Fruit fly (Drosophila melanogaster): ENCODE data around the gene Dpck.

Dpck gene

DNA sequence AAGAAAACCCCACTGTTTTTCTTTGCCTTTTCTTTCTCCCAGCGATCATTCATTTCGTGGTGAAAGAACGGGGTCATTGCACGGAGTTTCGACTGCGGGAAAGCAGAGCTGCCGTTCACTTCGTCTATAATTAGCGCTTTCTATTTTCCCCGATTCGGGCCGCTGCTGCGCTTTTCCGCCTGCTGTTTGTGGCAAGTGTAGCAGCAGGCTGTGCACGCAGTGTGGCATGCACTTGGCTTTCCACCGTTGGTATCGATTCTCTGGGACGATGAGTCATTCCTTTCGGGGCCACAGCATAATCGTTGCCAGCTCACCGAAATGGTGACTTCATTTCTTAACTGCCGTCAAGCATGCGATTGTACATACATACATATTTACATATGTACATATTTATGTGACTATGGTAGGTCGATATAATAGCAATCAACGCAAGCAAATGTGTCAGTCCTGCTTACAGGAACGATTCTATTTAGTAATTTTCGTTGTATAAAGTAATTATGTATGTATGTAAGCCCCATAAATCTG lies 6.9 kb downstream of the Dpck start (continued):
- no peak for TF ChIP-seq Vsx1 (GFP tag; optimal IDR thresholded peaks at IDR 0.05)
- no peak for TF ChIP-seq sisA (GFP tag; IDR thresholded peaks at IDR 0.05)
- TF ChIP-seq Chrac-16 (GFP tag; optimal IDR thresholded peaks at IDR 0.05) = no peak
- no peak for TF ChIP-seq CG9215 (GFP tag; IDR thresholded peaks at IDR 0.05)
- TF ChIP-seq CG9727 (GFP tag; optimal IDR thresholded peaks at IDR 0.05) = peak; percentile 11
- TF ChIP-seq tna (GFP tag; IDR thresholded peaks at IDR 0.05; ENCODE audit: partially characterized antibody) = no peak
- TF ChIP-seq CG34224 (GFP tag; IDR thresholded peaks at IDR 0.05; ENCODE audit: partially characterized antibody) = 0 out of 3 replicates have a peak, but pooled peaks have one; percentile 4

- peak; percentile 21 for TF ChIP-seq CG6765 (GFP tag; optimal IDR thresholded peaks at IDR 0.05)
- TF ChIP-seq ac (GFP tag; optimal IDR thresholded peaks at IDR 0.05) = peak; percentile 79
- peak; percentile 65 for TF ChIP-seq CG31224 (GFP tag; IDR thresholded peaks at IDR 0.05)
- TF ChIP-seq CG12769 (tag; optimal IDR thresholded peaks at IDR 0.05) = peak; percentile 23
- peak; percentile 42; the same call in 1 of the 2 replicates for TF ChIP-seq CG4360 (GFP tag; IDR thresholded peaks at IDR 0.05)
- no peak for TF ChIP-seq Gug (GFP tag; IDR thresholded peaks at IDR 0.05)
- TF ChIP-seq CG6813 (GFP tag; optimal IDR thresholded peaks at IDR 0.05) = no peak
- no peak for TF ChIP-seq bowl (GFP tag; IDR thresholded peaks at IDR 0.05)
- peak; percentile 34 for TF ChIP-seq sd (tag; optimal IDR thresholded peaks at IDR 0.05)
- no peak for TF ChIP-seq CG5180 (GFP tag; optimal IDR thresholded peaks at IDR 0.05)
- no peak for TF ChIP-seq CG4328 (GFP tag; optimal IDR thresholded peaks at IDR 0.05)
- TF ChIP-seq CG10431 (GFP tag; optimal IDR thresholded peaks at IDR 0.05) = peak; percentile 34
- peak; percentile 61 for TF ChIP-seq HLHmδ (GFP tag; optimal IDR thresholded peaks at IDR 0.05)
- peak; percentile 93 for TF ChIP-seq sr (GFP tag; IDR thresholded peaks at IDR 0.05)
- TF ChIP-seq CG34422 (GFP tag; IDR thresholded peaks at IDR 0.05) = peak; percentile 70; the same call in 1 of the 3 replicates
- TF ChIP-seq Med (GFP tag) = peak; percentile 41
- peak; percentile 10 for TF ChIP-seq CG1529 (GFP tag; optimal IDR thresholded peaks at IDR 0.05)
- TF ChIP-seq caup (GFP tag; optimal IDR thresholded peaks at IDR 0.05; ENCODE audit: severe bottlenecking) = peak; percentile 3
- TF ChIP-seq CG12236 (GFP tag; optimal IDR thresholded peaks at IDR 0.05) = no peak
- TF ChIP-seq tap (tag; optimal IDR thresholded peaks at IDR 0.05) = peak; percentile 15
- 0 out of 2 replicates have a peak, but pooled peaks have one; percentile 11 for TF ChIP-seq amos (GFP tag; IDR thresholded peaks at IDR 0.05; ENCODE audit: partially characterized antibody)
- TF ChIP-seq CG2199 (GFP tag; IDR thresholded peaks at IDR 0.05) = peak; percentile 77; the same call in 2 of the 3 replicates
- peak; percentile 36; the same call in 1 of the 2 replicates for TF ChIP-seq bbx (GFP tag; IDR thresholded peaks at IDR 0.05; ENCODE audit: partially characterized antibody)
- peak; percentile 53 for TF ChIP-seq da (GFP tag; optimal IDR thresholded peaks at IDR 0.05)
- TF ChIP-seq MTF-1 (GFP tag; optimal IDR thresholded peaks at IDR 0.05; ENCODE audit: borderline replicate concordance) = no peak
- peak; percentile 40; the same call in 1 of the 3 replicates for TF ChIP-seq CG34224 (GFP tag; IDR thresholded peaks at IDR 0.05; ENCODE audit: partially characterized antibody)
- peak; percentile 31 for TF ChIP-seq tx (GFP tag; optimal IDR thresholded peaks at IDR 0.05)
- TF ChIP-seq BEAF-32 (GFP tag; optimal IDR thresholded peaks at IDR 0.05) = no peak
- peak; percentile 12 for TF ChIP-seq CG14710 (tag; optimal IDR thresholded peaks at IDR 0.05)
- no peak for TF ChIP-seq Dek (tag; optimal IDR thresholded peaks at IDR 0.05)
- peak; percentile 81 for TF ChIP-seq twi (tag; optimal IDR thresholded peaks at IDR 0.05)
- no peak for TF ChIP-seq CG7987 (GFP tag; optimal IDR thresholded peaks at IDR 0.05)
- peak; percentile 78 for TF ChIP-seq sens (GFP tag)
- TF ChIP-seq CG15479 (GFP tag; optimal IDR thresholded peaks at IDR 0.05) = peak; percentile 70
- TF ChIP-seq abd-A (tag; optimal IDR thresholded peaks at IDR 0.05) = peak; percentile 29
- TF ChIP-seq lbe (GFP tag; optimal IDR thresholded peaks at IDR 0.05) = no peak
- TF ChIP-seq MBD-R2 (GFP tag; IDR thresholded peaks at IDR 0.05) = peak; percentile 40; the same call in 1 of the 2 replicates
- TF ChIP-seq MESR4 (GFP tag; optimal IDR thresholded peaks at IDR 0.05) = peak; percentile 19
- no peak for TF ChIP-seq sim (GFP tag; IDR thresholded peaks at IDR 0.05)
Measured at dm6 chr3R:7089522-7090336, 7.7 kb downstream of the Dpck start.

All from whole organism, embryonic.